Worm (Caenorhabditis elegans): ENCODE results near the gene nhr-232.

DNA sequence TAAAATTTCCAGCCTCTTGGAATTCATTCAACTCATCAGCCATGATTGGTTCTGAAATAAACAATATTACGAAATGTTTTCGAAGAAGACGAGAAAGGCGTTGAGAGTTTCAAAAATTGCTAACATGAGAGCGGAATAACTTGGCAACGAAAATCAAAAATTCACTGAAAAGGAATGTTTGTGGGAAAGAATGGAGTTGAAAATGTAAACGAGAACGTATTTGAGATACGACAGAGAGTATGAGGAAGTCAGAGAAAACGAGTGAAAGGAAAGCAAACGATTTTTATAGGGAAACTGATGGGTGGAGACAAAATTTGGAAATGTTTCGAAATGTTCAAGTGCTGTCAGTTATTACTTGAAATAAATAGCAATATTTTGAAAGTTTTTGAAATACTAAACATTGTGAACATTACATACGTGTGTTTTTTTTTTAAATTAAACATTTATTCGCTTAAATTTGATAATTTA, 931 bp upstream of the nhr-232 start, which contains the start of gene rop-1:
- TF ChIP-seq tbx-2 (tag; optimal IDR thresholded peaks at IDR 0.05) (no peak), pqm-1 (tag; optimal IDR thresholded peaks at IDR 0.05) (peak; percentile 32), fkh-10 (GFP tag; optimal IDR thresholded peaks at IDR 0.05) (no peak), egl-27 (tag; optimal IDR thresholded peaks at IDR 0.05) (no peak), unc-62 (GFP tag; optimal IDR thresholded peaks at IDR 0.05) (no peak), jun-1 (tag; optimal IDR thresholded peaks at IDR 0.05) (no peak), ztf-11 (tag; optimal IDR thresholded peaks at IDR 0.05) (no peak), lin-15B (tag; optimal IDR thresholded peaks at IDR 0.05) (no peak), ama-1 (optimal IDR thresholded peaks at IDR 0.05) (no peak), fos-1 (tag; optimal IDR thresholded peaks at IDR 0.05) (no peak)

Measured in whole organism, L3 larva.